Fruit fly (Drosophila melanogaster) whole organism, embryonic: Measurements from ENCODE around the gene CG34347.

Experiments used
- Ada2b ChIP-seq: fragments of 200-800 bp; sonication (Bioruptor generic); IDR thresholded peaks from 2 replicates; pipeline ENCODE4 v1.3.6; 2022; ENCODE audit warnings: missing biosample characterization, missing genetic modification characterization
- B-H1 ChIP-seq: fragments of 200-800 bp; sonication (Bioruptor generic); IDR thresholded peaks from 3 replicates; pipeline ENCODE4 v1.3.6; 2022; ENCODE audit warnings: missing biosample characterization, missing genetic modification characterization
- Bdp1 ChIP-seq: fragments of 200-800 bp; sonication (Bioruptor generic); optimal IDR thresholded peaks from 3 replicates; lab custom pipeline; 2016; ENCODE audit warnings: missing biosample characterization, missing genetic modification characterization
- CG10543 ChIP-seq: fragments of 200-800 bp; sonication (Bioruptor generic); optimal IDR thresholded peaks from 3 replicates; lab custom pipeline; 2017; ENCODE audit warnings: missing biosample characterization, mild to moderate bottlenecking, missing genetic modification characterization, moderate library complexity
- CG12071 ChIP-seq: fragments of 200-800 bp; sonication (Bioruptor generic); optimal IDR thresholded peaks from 3 replicates; lab custom pipeline; 2018; ENCODE audit warnings: missing biosample characterization, mild to moderate bottlenecking, missing genetic modification characterization
- CG13775 ChIP-seq: fragments of 200-800 bp; sonication (Bioruptor generic); optimal IDR thresholded peaks from 3 replicates; lab custom pipeline; 2017; ENCODE audit warnings: missing biosample characterization, mild to moderate bottlenecking, missing genetic modification characterization
- CG17361 ChIP-seq: fragments of 200-800 bp; sonication (Bioruptor generic); IDR thresholded peaks from 3 replicates; pipeline ENCODE4 v1.3.6; 2022; ENCODE audit warnings: missing biosample characterization, missing genetic modification characterization
- CG17568 ChIP-seq: fragments of 200-800 bp; sonication (Bioruptor generic); optimal IDR thresholded peaks from 2 replicates; lab custom pipeline; 2018; ENCODE audit warnings: missing biosample characterization, mild to moderate bottlenecking, missing genetic modification characterization, moderate library complexity
- CG2875 ChIP-seq: fragments of 200-800 bp; sonication (Bioruptor generic); optimal IDR thresholded peaks from 2 replicates; lab custom pipeline; 2017; ENCODE audit warnings: missing biosample characterization, mild to moderate bottlenecking, missing genetic modification characterization, missing genetic modification reagents
- CG30403 ChIP-seq: fragments of 200-800 bp; sonication (Bioruptor generic); optimal IDR thresholded peaks from 3 replicates; lab custom pipeline; 2016; ENCODE audit warnings: missing biosample characterization, missing genetic modification characterization
- CG3281 ChIP-seq: fragments of 200-800 bp; sonication (Bioruptor generic); optimal IDR thresholded peaks from 3 replicates; lab custom pipeline; 2017; ENCODE audit warnings: missing biosample characterization, mild to moderate bottlenecking, missing genetic modification characterization
- CG33557 ChIP-seq: fragments of 200-800 bp; sonication (Bioruptor generic); optimal IDR thresholded peaks from 2 replicates; lab custom pipeline; 2019; ENCODE audit warnings: missing biosample characterization, mild to moderate bottlenecking, missing genetic modification characterization, moderate library complexity
- CG7271 ChIP-seq: fragments of 200-800 bp; sonication (Bioruptor generic); optimal IDR thresholded peaks from 2 replicates; lab custom pipeline; 2018; ENCODE audit warnings: missing biosample characterization, mild to moderate bottlenecking, missing genetic modification characterization, moderate library complexity
- CG8478 ChIP-seq: fragments of >200 bp; optimal IDR thresholded peaks from 2 replicates; lab custom pipeline; 2018
- CG8765 ChIP-seq: fragments of 200-800 bp; sonication (Bioruptor generic); IDR thresholded peaks from 2 replicates; pipeline ENCODE4 v1.3.6; 2022; ENCODE audit warnings: missing biosample characterization, missing genetic modification characterization
- CG9817 ChIP-seq: fragments of 200-800 bp; sonication (Bioruptor generic); optimal IDR thresholded peaks from 2 replicates; lab custom pipeline; 2018; ENCODE audit warnings: missing biosample characterization, mild to moderate bottlenecking, missing genetic modification characterization, moderate library complexity
- CG9932 ChIP-seq: fragments of 200-800 bp; sonication (Bioruptor generic); IDR thresholded peaks from 2 replicates; pipeline ENCODE4 v1.3.6; 2022; ENCODE audit warnings: missing biosample characterization, missing genetic modification characterization
- Deaf1 ChIP-seq: fragments of 200-800 bp; optimal IDR thresholded peaks from 3 replicates; lab custom pipeline; 2019; ENCODE audit warnings: missing biosample characterization, mild to moderate bottlenecking, missing genetic modification characterization, moderate library complexity
- Fer1 ChIP-seq: fragments of 200-800 bp; sonication (Bioruptor generic); optimal IDR thresholded peaks from 2 replicates; lab custom pipeline; 2017; ENCODE audit warnings: missing biosample characterization, mild to moderate bottlenecking, missing genetic modification characterization
- H2.0 ChIP-seq: fragments of 200-800 bp; sonication (Bioruptor generic); IDR thresholded peaks from 2 replicates; pipeline ENCODE4 v1.3.6; 2022; ENCODE audit warnings: missing biosample characterization, missing genetic modification characterization
- Jarid2 ChIP-seq: fragments of 200-800 bp; sonication (Bioruptor generic); optimal IDR thresholded peaks from 3 replicates; lab custom pipeline; 2017; ENCODE audit warnings: mild to moderate bottlenecking, missing biosample characterization, missing genetic modification reagents, missing genetic modification characterization
- Myb ChIP-seq: fragments of 200-800 bp; sonication (Bioruptor generic); optimal IDR thresholded peaks from 2 replicates; lab custom pipeline; 2016; ENCODE audit warnings: missing biosample characterization, missing genetic modification characterization
- Neu2 ChIP-seq: fragments of 200-800 bp; sonication (Bioruptor generic); optimal IDR thresholded peaks from 3 replicates; lab custom pipeline; 2016; ENCODE audit warnings: missing biosample characterization, missing genetic modification characterization, borderline replicate concordance
- Nf-YC ChIP-seq: fragments of 200-800 bp; optimal IDR thresholded peaks from 3 replicates; lab custom pipeline; 2019; ENCODE audit warnings: missing biosample characterization, mild to moderate bottlenecking, missing genetic modification characterization, moderate library complexity
- Oaz ChIP-seq: fragments of 200-800 bp; sonication (Bioruptor generic); IDR thresholded peaks from 2 replicates; pipeline ENCODE4 v1.3.6; 2022; ENCODE audit warnings: missing biosample characterization, missing genetic modification characterization
- Poxn ChIP-seq: fragments of 200-800 bp; sonication (Bioruptor generic); IDR thresholded peaks from 2 replicates; pipeline ENCODE4 v1.3.6; 2022; ENCODE audit warnings: missing biosample characterization, missing genetic modification characterization
- Spps ChIP-seq: fragments of 200-800 bp; sonication (Bioruptor generic); optimal IDR thresholded peaks from 2 replicates; lab custom pipeline; 2018; ENCODE audit warnings: missing biosample characterization, mild to moderate bottlenecking, missing genetic modification characterization
- Ssrp ChIP-seq: fragments of 200-800 bp; sonication (Bioruptor generic); optimal IDR thresholded peaks from 2 replicates; lab custom pipeline; 2018; ENCODE audit warnings: missing biosample characterization, mild to moderate bottlenecking, missing genetic modification characterization, moderate library complexity
- Taf1 ChIP-seq: fragments of 200-800 bp; sonication (Bioruptor generic); IDR thresholded peaks from 2 replicates; pipeline ENCODE4 v1.3.6; 2022; ENCODE audit warnings: missing biosample characterization, missing genetic modification characterization
- YL-1 ChIP-seq: fragments of 200-800 bp; sonication (Bioruptor generic); optimal IDR thresholded peaks from 3 replicates; lab custom pipeline; 2017; ENCODE audit warnings: missing biosample characterization, mild to moderate bottlenecking, missing genetic modification characterization
- abd-A ChIP-seq: fragments of 200-800 bp; sonication (Bioruptor generic); optimal IDR thresholded peaks from 3 replicates; lab custom pipeline; 2019; ENCODE audit warnings: missing biosample characterization, mild to moderate bottlenecking, missing genetic modification characterization, moderate library complexity
- chm ChIP-seq: fragments of 200-800 bp; sonication (Bioruptor generic); IDR thresholded peaks from 2 replicates; pipeline ENCODE4 v1.3.6; 2022; ENCODE audit warnings: missing biosample characterization, missing genetic modification characterization
- dimm ChIP-seq: fragments of 200-800 bp; sonication (Bioruptor generic); IDR thresholded peaks from 2 replicates; pipeline ENCODE4 v1.3.6; 2022; ENCODE audit warnings: missing biosample characterization, missing genetic modification characterization
- exex ChIP-seq: fragments of 200-800 bp; sonication (Bioruptor generic); optimal IDR thresholded peaks from 4 replicates; lab custom pipeline; 2018; ENCODE audit warnings: missing biosample characterization, mild to moderate bottlenecking, missing genetic modification characterization, moderate library complexity
- gem ChIP-seq: fragments of 200-800 bp; sonication (Bioruptor generic); optimal IDR thresholded peaks from 2 replicates; lab custom pipeline; 2019; ENCODE audit warnings: missing biosample characterization, mild to moderate bottlenecking, missing genetic modification characterization, moderate library complexity
- knrl ChIP-seq: fragments of 200-800 bp; sonication (Bioruptor generic); IDR thresholded peaks from 3 replicates; pipeline ENCODE4 v1.3.6; 2022; ENCODE audit warnings: missing biosample characterization, missing genetic modification characterization; ENCODE audit not compliant: partially characterized antibody
- lola ChIP-seq, 3 experiments: fragments of >200 bp in 2 of 3; fragments of 200-800 bp in 1 of 3; sonication (Bioruptor generic) in 1 of 3; optimal IDR thresholded peaks; 2 replicates each; lab custom pipeline; 2017 to 2019; ENCODE audit warnings: missing biosample characterization in 3 of 3, missing genetic modification characterization in 3 of 3, mild to moderate bottlenecking in 1 of 3, moderate library complexity in 1 of 3
- mam ChIP-seq: fragments of 200-800 bp; sonication (Bioruptor generic); optimal IDR thresholded peaks from 3 replicates; lab custom pipeline; 2016; ENCODE audit warnings: missing biosample characterization, missing genetic modification characterization
- nau ChIP-seq: fragments of 200-800 bp; sonication (Bioruptor generic); optimal IDR thresholded peaks from 3 replicates; lab custom pipeline; 2017; ENCODE audit warnings: missing biosample characterization, mild to moderate bottlenecking, missing genetic modification characterization, missing genetic modification reagents
- nerfin-1 ChIP-seq: fragments of 200-800 bp; sonication (Bioruptor generic); optimal IDR thresholded peaks from 3 replicates; lab custom pipeline; 2019; ENCODE audit warnings: missing biosample characterization, mild to moderate bottlenecking, missing genetic modification characterization, moderate library complexity
- org-1 ChIP-seq: fragments of 200-800 bp; sonication (Bioruptor generic); optimal IDR thresholded peaks from 2 replicates; lab custom pipeline; 2017; ENCODE audit warnings: missing biosample characterization, missing genetic modification characterization
- pum ChIP-seq: fragments of 200-800 bp; sonication (Bioruptor generic); optimal IDR thresholded peaks from 2 replicates; lab custom pipeline; 2016; ENCODE audit warnings: missing biosample characterization, missing genetic modification characterization
- pzg ChIP-seq: fragments of 200-800 bp; sonication (Bioruptor generic); optimal IDR thresholded peaks from 3 replicates; lab custom pipeline; 2018; ENCODE audit warnings: missing biosample characterization, mild to moderate bottlenecking, missing genetic modification characterization, moderate library complexity
- repo ChIP-seq: fragments of 200-800 bp; sonication (Bioruptor generic); optimal IDR thresholded peaks from 2 replicates; lab custom pipeline; 2016; ENCODE audit warnings: missing biosample characterization, missing genetic modification characterization
- rib ChIP-seq: fragments of 200-800 bp; sonication (Bioruptor generic); IDR thresholded peaks from 2 replicates; pipeline ENCODE4 v1.3.6; 2022; ENCODE audit warnings: missing biosample characterization, missing genetic modification characterization
- sc ChIP-seq, 3 experiments: fragments of >200 bp in 2 of 3; fragments of 200-800 bp in 1 of 3; sonication (Bioruptor generic) in 1 of 3; optimal IDR thresholded peaks; 2 replicates in 2 of 3; 3 replicates in 1 of 3; lab custom pipeline; 2017; ENCODE audit warnings: mild to moderate bottlenecking in 1 of 3, missing biosample characterization in 1 of 3, missing genetic modification characterization in 1 of 3, missing genetic modification reagents in 1 of 3
- schlank ChIP-seq: fragments of 200-800 bp; sonication (Bioruptor generic); optimal IDR thresholded peaks from 2 replicates; lab custom pipeline; 2018; ENCODE audit warnings: missing biosample characterization, mild to moderate bottlenecking, missing genetic modification characterization
- sr ChIP-seq: fragments of 200-800 bp; sonication (Bioruptor generic); IDR thresholded peaks from 3 replicates; pipeline ENCODE4 v1.3.6; 2022; ENCODE audit warnings: missing biosample characterization, missing genetic modification characterization
- wdn ChIP-seq: fragments of 200-800 bp; sonication (Bioruptor generic); IDR thresholded peaks from 2 replicates; pipeline ENCODE4 v1.3.6; 2022; ENCODE audit warnings: missing biosample characterization, missing genetic modification characterization
- zf30C ChIP-seq: fragments of 200-800 bp; sonication (Bioruptor generic); optimal IDR thresholded peaks from 3 replicates; lab custom pipeline; 2018; ENCODE audit warnings: missing biosample characterization, mild to moderate bottlenecking, missing genetic modification characterization

CG34347 gene

dm6 chr3R:31395222-31395831 is 84.4 kb downstream of the CG34347 start, which contains the start of the genes Ugt35D1 and Gcn2 (continued):
- no peak for TF ChIP-seq Oaz (GFP tag; lab: Robert Waterston, UW)
- no peak for TF ChIP-seq exex (tag; lab: Kevin White, UChicago)
- TF ChIP-seq chm (GFP tag; lab: Robert Waterston, UW): peak; percentile 78; the same call in 1 of the 2 replicates
- TF ChIP-seq Deaf1 (tag; lab: Kevin White, UChicago): no peak
- no peak for TF ChIP-seq zf30C
- TF ChIP-seq nerfin-1 (tag; lab: Kevin White, UChicago): no peak
- TF ChIP-seq YL-1 (GFP tag; lab: Kevin White, UChicago): peak; percentile 23
- TF ChIP-seq lola (GFP tag; optimal IDR thresholded peaks at IDR 0.05; lab: Kevin White, UChicago): peak in 1 of 3 experiments; percentile 25
- no peak for TF ChIP-seq Ada2b
- TF ChIP-seq nau (GFP tag; lab: Kevin White, UChicago): no peak
- no peak for TF ChIP-seq gem (tag; lab: Kevin White, UChicago)
- TF ChIP-seq mam (GFP tag; lab: Kevin White, UChicago): no peak
- TF ChIP-seq Ssrp: no peak
- peak; percentile 84 for TF ChIP-seq sr (GFP tag; lab: Robert Waterston, UW)
- TF ChIP-seq CG9932 (GFP tag; lab: Robert Waterston, UW): no peak
- TF ChIP-seq CG8765 (GFP tag; lab: Robert Waterston, UW): no peak
- no peak for TF ChIP-seq Fer1
- no peak for TF ChIP-seq Poxn (GFP tag; lab: Robert Waterston, UW)
- peak; percentile 45 for TF ChIP-seq org-1 (GFP tag; lab: Kevin White, UChicago)
- TF ChIP-seq CG3281: no peak
- no peak for TF ChIP-seq CG17361 (GFP tag; lab: Robert Waterston, UW)
- TF ChIP-seq CG2875 (GFP tag; lab: Kevin White, UChicago): peak; percentile 81
- no peak for TF ChIP-seq CG30403
- TF ChIP-seq Bdp1 (GFP tag; lab: Kevin White, UChicago): peak; percentile 44
- no peak for TF ChIP-seq abd-A (tag; lab: Kevin White, UChicago)
- no peak for TF ChIP-seq B-H1 (GFP tag; lab: Robert Waterston, UW)
- peak; percentile 55; the same call in 2 of the 3 replicates for TF ChIP-seq knrl (GFP tag; lab: Robert Waterston, UW)
- TF ChIP-seq wdn (GFP tag; lab: Robert Waterston, UW): no peak
- peak; percentile 62 for TF ChIP-seq Spps
- TF ChIP-seq Jarid2 (GFP tag; lab: Kevin White, UChicago): no peak
- no peak for TF ChIP-seq CG10543 (GFP tag; lab: Kevin White, UChicago)
- TF ChIP-seq repo: no peak
- TF ChIP-seq CG7271: no peak
- TF ChIP-seq sc (optimal IDR thresholded peaks at IDR 0.05; lab: Kevin White, UChicago): no peak
- TF ChIP-seq sc (GFP tag; optimal IDR thresholded peaks at IDR 0.05; lab: Kevin White, UChicago): peak; percentile 44
- peak; percentile 75 for TF ChIP-seq CG33557 (GFP tag; lab: Kevin White, UChicago)
- TF ChIP-seq CG12071: peak; percentile 48
- TF ChIP-seq Neu2: no peak
- peak; percentile 44 for TF ChIP-seq pum (GFP tag; lab: Kevin White, UChicago)
- no peak for TF ChIP-seq CG13775
- TF ChIP-seq Myb (GFP tag; lab: Kevin White, UChicago): no peak
- TF ChIP-seq CG17568 (GFP tag; lab: Kevin White, UChicago): no peak
- TF ChIP-seq pzg (GFP tag; lab: Kevin White, UChicago): peak; percentile 37
- no peak for TF ChIP-seq dimm (GFP tag; lab: Robert Waterston, UW)
- TF ChIP-seq Nf-YC: no peak
- TF ChIP-seq schlank (tag; lab: Kevin White, UChicago): no peak
- no peak for TF ChIP-seq CG9817 (tag; lab: Kevin White, UChicago)
- TF ChIP-seq H2.0 (GFP tag; lab: Robert Waterston, UW): no peak
- TF ChIP-seq rib (GFP tag; lab: Robert Waterston, UW): no peak
- TF ChIP-seq CG8478 (lab: Kevin White, UChicago): no peak
- TF ChIP-seq Taf1: no peak
